Worm (Caenorhabditis elegans): ENCODE results near the gene inpp-5K.

DNA sequence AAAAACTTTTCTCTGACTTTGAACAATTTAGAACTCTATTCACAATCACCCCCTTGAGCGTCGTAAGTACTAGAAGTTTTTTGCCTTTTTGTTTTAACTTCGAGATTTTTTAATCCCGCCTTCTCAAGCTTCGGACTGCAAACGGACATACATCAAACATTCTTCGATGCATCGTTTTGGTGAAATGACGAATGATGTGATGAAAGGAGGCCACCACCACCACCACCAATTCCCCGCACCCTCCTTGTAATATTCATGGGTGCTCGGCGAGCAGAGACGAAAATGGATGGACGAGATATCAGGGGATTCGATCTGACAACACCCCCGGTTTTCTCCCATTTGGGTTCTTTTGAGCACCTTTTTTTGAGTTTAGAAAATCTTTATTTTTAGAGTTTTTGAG lies 15.2 kb downstream of the inpp-5K start:
- TF ChIP-seq ama-1 (optimal IDR thresholded peaks at IDR 0.05) = no peak
- TF ChIP-seq nhr-237 (tag; optimal IDR thresholded peaks at IDR 0.05) = no peak
- no peak for TF ChIP-seq lsy-2 (tag; optimal IDR thresholded peaks at IDR 0.05)
- TF ChIP-seq lin-13 (GFP tag; optimal IDR thresholded peaks at IDR 0.05) = no peak
- no peak for TF ChIP-seq egl-27 (tag; optimal IDR thresholded peaks at IDR 0.05)
- no peak for TF ChIP-seq sma-9 (GFP tag; optimal IDR thresholded peaks at IDR 0.05)
- no peak for TF ChIP-seq sma-9 (tag; optimal IDR thresholded peaks at IDR 0.05)
- TF ChIP-seq snpc-4 (tag; optimal IDR thresholded peaks at IDR 0.05) = no peak
- TF ChIP-seq fos-1 (tag; optimal IDR thresholded peaks at IDR 0.05) = no peak
- no peak for TF ChIP-seq dmd-4 (tag; optimal IDR thresholded peaks at IDR 0.05)
- TF ChIP-seq ztf-11 (tag; optimal IDR thresholded peaks at IDR 0.05) = no peak
- no peak for TF ChIP-seq R02D3.7 (tag; optimal IDR thresholded peaks at IDR 0.05)

Data from whole organism, L2 larva.